Worm (Caenorhabditis elegans) whole organism, L4/young adult: ENCODE results near the gene mpz-6.

Experiments
- W03F9.2 ChIP-seq: fragments of 150-350 bp; optimal IDR thresholded peaks from 2 replicates; lab custom pipeline; 2014; ENCODE audit warnings: missing biosample characterization, missing genetic modification characterization
- dao-5 ChIP-seq: sonication (generic microtip); optimal IDR thresholded peaks from 2 replicates; lab custom pipeline; 2016; ENCODE audit warnings: missing genotype, missing genetic modification characterization, moderate library complexity, missing compliant biosample characterization
- him-1 ChIP-seq: sonication (generic microtip); optimal IDR thresholded peaks from 2 replicates; lab custom pipeline; 2016; ENCODE audit warnings: missing genotype, missing genetic modification reagents, missing genetic modification characterization, missing compliant biosample characterization

ce11 chrII:9411497-9411896, 4.6 kb upstream of the mpz-6 start, which contains the start of gene M176.9:
- TF ChIP-seq W03F9.2 (tag; lab: Kevin White, UChicago), result no peak
- TF ChIP-seq dao-5 (tag; lab: Kevin White, UChicago), result no peak
- no peak for TF ChIP-seq him-1
